Fruit fly (Drosophila melanogaster): ENCODE results near the gene mys.

mys gene

DNA sequence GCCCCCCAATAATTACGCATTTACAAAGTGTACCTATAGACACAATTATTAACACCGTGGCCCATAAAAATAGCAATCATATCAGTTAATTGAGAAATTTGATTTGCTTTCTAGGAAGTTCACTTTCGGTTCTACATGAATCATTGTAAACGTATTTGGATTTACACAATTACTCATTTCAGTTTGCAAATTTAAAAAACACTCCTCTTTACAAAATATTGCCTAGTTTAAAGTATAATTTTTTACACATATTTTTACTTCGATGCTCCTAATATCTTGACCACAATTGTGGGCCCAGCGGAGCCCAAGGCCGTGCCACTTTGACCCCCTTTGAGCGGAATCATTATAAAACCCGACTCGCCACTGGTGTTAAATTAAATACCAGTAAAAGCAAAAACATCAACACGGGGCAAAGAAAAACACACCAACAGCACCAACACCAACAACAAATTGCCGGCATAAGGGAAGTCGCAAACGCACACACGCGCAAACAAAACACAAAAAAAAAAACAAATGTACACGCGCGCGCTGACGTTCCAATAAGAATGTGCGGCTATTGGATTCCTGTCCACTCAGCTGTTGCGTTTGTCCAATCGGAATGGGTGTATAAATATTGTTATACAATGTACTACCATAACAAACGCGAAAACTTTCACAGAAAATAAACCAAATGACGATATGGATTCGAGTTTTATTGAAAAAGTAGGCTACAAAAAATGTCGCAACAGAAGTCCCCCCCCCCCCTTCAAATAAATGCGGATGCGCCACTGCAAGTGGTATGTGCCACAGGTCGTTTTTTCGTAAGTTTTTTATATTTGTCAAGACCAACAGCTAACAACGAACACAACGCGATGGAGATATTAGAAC lies 53.3 kb downstream of the mys start (continued):
- TF ChIP-seq CG15269 (tag; optimal IDR thresholded peaks at IDR 0.05) (peak; percentile 84), HHEX (GFP tag; optimal IDR thresholded peaks at IDR 0.05) (peak; percentile 70), CG30431 (GFP tag; optimal IDR thresholded peaks at IDR 0.05) (no peak), Asciz (GFP tag; optimal IDR thresholded peaks at IDR 0.05) (peak; percentile 53), gcm (GFP tag; optimal IDR thresholded peaks at IDR 0.05) (peak; percentile 26), CoRest (tag; optimal IDR thresholded peaks at IDR 0.05) (peak; percentile 73), rib (GFP tag; IDR thresholded peaks at IDR 0.05) (no peak), hb (GFP tag; IDR thresholded peaks at IDR 0.05; ENCODE audit: partially characterized antibody) (no peak), Xrp1 (GFP tag; IDR thresholded peaks at IDR 0.05) (peak; percentile 58; the same call in 1 of the 2 replicates), gsb-n (tag; optimal IDR thresholded peaks at IDR 0.05) (no peak), CG14441 (GFP tag; IDR thresholded peaks at IDR 0.05) (peak; percentile 61), CG4360 (GFP tag; IDR thresholded peaks at IDR 0.05) (peak; percentile 31; the same call in 1 of the 2 replicates), Abd-B (GFP tag; optimal IDR thresholded peaks at IDR 0.05) (peak; percentile 56), CG6683 (GFP tag; optimal IDR thresholded peaks at IDR 0.05) (no peak), sd (tag; optimal IDR thresholded peaks at IDR 0.05) (peak; percentile 41), CG18599 (GFP tag; optimal IDR thresholded peaks at IDR 0.05) (peak; percentile 84), Rfx (GFP tag; IDR thresholded peaks at IDR 0.05) (peak; percentile 74), CG10366 (GFP tag; IDR thresholded peaks at IDR 0.05) (peak; percentile 43), CG6791 (GFP tag; IDR thresholded peaks at IDR 0.05; ENCODE audit: partially characterized antibody) (no peak), CG15696 (tag; optimal IDR thresholded peaks at IDR 0.05) (peak; percentile 15), CG17328 (GFP tag; IDR thresholded peaks at IDR 0.05) (0 out of 2 replicates have a peak, but pooled peaks have one; percentile 24), ro (GFP tag; IDR thresholded peaks at IDR 0.05) (no peak), insv (GFP tag; optimal IDR thresholded peaks at IDR 0.05) (peak; percentile 64 to 94), tio (GFP tag; optimal IDR thresholded peaks at IDR 0.05) (no peak), maf-S (GFP tag; optimal IDR thresholded peaks at IDR 0.05) (peak; percentile 6), CG6654 (GFP tag; optimal IDR thresholded peaks at IDR 0.05) (peak; percentile 18), CG11695 (GFP tag; IDR thresholded peaks at IDR 0.05) (peak; percentile 88), slbo (GFP tag; IDR thresholded peaks at IDR 0.05) (peak; percentile 78), Blimp-1 (GFP tag; optimal IDR thresholded peaks at IDR 0.05) (peak; percentile 42), CG9609 (GFP tag; optimal IDR thresholded peaks at IDR 0.05) (peak; percentile 43), CG13424 (tag; optimal IDR thresholded peaks at IDR 0.05) (peak; percentile 77), zfh1 (GFP tag; IDR thresholded peaks at IDR 0.05) (peak; percentile 50; the same call in 1 of the 3 replicates), CG34422 (GFP tag; IDR thresholded peaks at IDR 0.05) (no peak; the same call in 2 of the 3 replicates), CG13894 (tag; optimal IDR thresholded peaks at IDR 0.05) (peak; percentile 64), Lpt (GFP tag; optimal IDR thresholded peaks at IDR 0.05) (no peak), Hr51 (GFP tag; optimal IDR thresholded peaks at IDR 0.05) (peak; percentile 15 to 77), CG17568 (GFP tag; optimal IDR thresholded peaks at IDR 0.05) (peak; percentile 57), CG4617 (GFP tag; optimal IDR thresholded peaks at IDR 0.05; ENCODE audit: borderline replicate concordance) (no peak), mld (GFP tag; IDR thresholded peaks at IDR 0.05; ENCODE audit: partially characterized antibody) (no peak), D19A (tag; optimal IDR thresholded peaks at IDR 0.05) (peak; percentile 47), btn (GFP tag; optimal IDR thresholded peaks at IDR 0.05) (peak; percentile 9), CG12299 (tag; optimal IDR thresholded peaks at IDR 0.05) (peak; percentile 25), CG6689 (GFP tag; IDR thresholded peaks at IDR 0.05) (peak; percentile 42), hkb (optimal IDR thresholded peaks at IDR 0.05) (no peak), hkb (GFP tag; IDR thresholded peaks at IDR 0.05) (peak; percentile 62; the same call in 1 of the 2 replicates), caup (GFP tag; optimal IDR thresholded peaks at IDR 0.05; ENCODE audit: severe bottlenecking) (peak; percentile 67), ab (GFP tag; optimal IDR thresholded peaks at IDR 0.05) (no peak), CG3281 (GFP tag; optimal IDR thresholded peaks at IDR 0.05) (peak; percentile 86)
